Worm (Caenorhabditis elegans) whole organism, early embryonic: ENCODE results near the gene F22H10.1.

Experiments used
- F13C5.2 ChIP-seq: sonication (generic microtip); optimal IDR thresholded peaks from 2 replicates; lab custom pipeline; 2017; ENCODE audit warnings: mild to moderate bottlenecking, missing genetic modification characterization, inconsistent platforms, missing compliant biosample characterization
- aly-1 ChIP-seq: sonication (generic microtip); optimal IDR thresholded peaks from 2 replicates; lab custom pipeline; 2016; ENCODE audit warnings: missing genetic modification characterization, missing compliant biosample characterization
- ama-1 ChIP-seq: fragments of 150-350 bp; optimal IDR thresholded peaks from 2 replicates; lab custom pipeline; 2014
- ets-7 ChIP-seq: sonication (generic microtip); optimal IDR thresholded peaks from 2 replicates; lab custom pipeline; 2016; ENCODE audit warnings: missing genotype, missing genetic modification characterization, missing compliant biosample characterization
- flt-1 ChIP-seq: fragments of 200-800 bp; sonication (Bioruptor generic); IDR thresholded peaks from 2 replicates; pipeline ENCODE4 v1.3.6; 2022; ENCODE audit warnings: missing genetic modification characterization, missing compliant biosample characterization
- pes-1 ChIP-seq: fragments of 200-800 bp; sonication (Bioruptor generic); IDR thresholded peaks from 2 replicates; pipeline ENCODE4 v1.3.6; 2022; ENCODE audit warnings: missing genetic modification reagents, missing genetic modification characterization, missing compliant biosample characterization
- tbx-37 ChIP-seq: fragments of 200-800 bp; sonication (Bioruptor generic); conservative IDR thresholded peaks from 2 replicates; pipeline ENCODE4 v1.3.6; 2022; ENCODE audit warnings: missing genetic modification reagents, missing genetic modification characterization, missing compliant biosample characterization

DNA sequence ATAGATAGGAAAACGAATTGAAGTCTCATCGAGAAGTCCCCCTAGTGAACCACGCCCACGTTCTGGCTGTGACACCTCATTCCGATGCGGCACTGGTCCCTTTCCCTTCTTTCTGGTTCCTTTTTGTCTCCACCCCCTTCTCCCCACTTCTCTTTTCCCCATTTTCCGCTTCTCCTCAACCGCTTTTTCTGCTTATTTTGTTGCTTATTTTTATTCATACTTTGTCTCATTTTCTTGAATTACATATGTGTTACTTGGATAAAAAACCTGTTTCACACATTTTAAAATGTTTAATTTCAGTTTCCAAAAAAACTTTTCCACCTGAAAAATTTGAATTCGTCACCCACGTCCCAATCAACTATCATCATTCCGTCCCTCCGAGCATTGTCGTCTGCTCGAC, 9.1 kb downstream of the F22H10.1 start, which contains the start of gene lgc-53:
- TF ChIP-seq flt-1 (GFP tag; lab: Robert Waterston, UW) (no peak), tbx-37 (GFP tag; lab: Robert Waterston, UW) (no peak), ama-1 (lab: Kevin White, UChicago) (no peak), aly-1 (tag; lab: Kevin White, UChicago) (no peak), ets-7 (no peak), pes-1 (GFP tag; lab: Robert Waterston, UW) (no peak), F13C5.2 (tag; lab: Kevin White, UChicago) (no peak)
